Worm (Caenorhabditis elegans): Measurements from ENCODE around the gene tbc-18.

Gene tbc-18

ce11 chrX:8356305-8356704, 22.1 kb upstream of the tbc-18 start:
- no peak for TF ChIP-seq nhr-237 (tag; optimal IDR thresholded peaks at IDR 0.05)
- no peak for TF ChIP-seq lsy-2 (tag; optimal IDR thresholded peaks at IDR 0.05)
- no peak for TF ChIP-seq ham-2 (GFP tag; optimal IDR thresholded peaks at IDR 0.05)
- no peak for TF ChIP-seq lin-32 (GFP tag; optimal IDR thresholded peaks at IDR 0.05)
- no peak for TF ChIP-seq nhr-12 (tag; optimal IDR thresholded peaks at IDR 0.05)
- no peak for TF ChIP-seq tbx-8 (GFP tag; optimal IDR thresholded peaks at IDR 0.05)
- TF ChIP-seq unc-120 (tag; optimal IDR thresholded peaks at IDR 0.05; ENCODE audit: poor library complexity, severe bottlenecking): no peak
- no peak for TF ChIP-seq hlh-1 (tag; optimal IDR thresholded peaks at IDR 0.05)
- no peak for TF ChIP-seq nhr-28 (tag; optimal IDR thresholded peaks at IDR 0.05)
- TF ChIP-seq mep-1 (tag; optimal IDR thresholded peaks at IDR 0.05): no peak
- TF ChIP-seq blmp-1 (tag; optimal IDR thresholded peaks at IDR 0.05): no peak
- TF ChIP-seq mls-2 (tag; optimal IDR thresholded peaks at IDR 0.05): no peak
- no peak for TF ChIP-seq ztf-11 (tag; optimal IDR thresholded peaks at IDR 0.05)
- no peak for TF ChIP-seq drap-1 (GFP tag; optimal IDR thresholded peaks at IDR 0.05)
- TF ChIP-seq unc-39 (tag; optimal IDR thresholded peaks at IDR 0.05): no peak
- TF ChIP-seq ces-1 (GFP tag; optimal IDR thresholded peaks at IDR 0.05): no peak
- no peak for TF ChIP-seq sptf-1 (tag; optimal IDR thresholded peaks at IDR 0.05)
- no peak for TF ChIP-seq elt-1 (tag; optimal IDR thresholded peaks at IDR 0.05; ENCODE audit: borderline replicate concordance, insufficient read depth)
- TF ChIP-seq pha-4 (tag; optimal IDR thresholded peaks at IDR 0.05): no peak

ce11 chrX:8362379-8362778, 16.0 kb upstream of the tbc-18 start:
- TF ChIP-seq lin-32 (GFP tag; optimal IDR thresholded peaks at IDR 0.05) (no peak), lin-13 (tag; optimal IDR thresholded peaks at IDR 0.05) (no peak), nhr-12 (tag; optimal IDR thresholded peaks at IDR 0.05) (no peak), M03D4.4 (tag; optimal IDR thresholded peaks at IDR 0.05) (no peak), nhr-237 (tag; optimal IDR thresholded peaks at IDR 0.05) (no peak), nhr-28 (tag; optimal IDR thresholded peaks at IDR 0.05) (no peak), ham-2 (GFP tag; optimal IDR thresholded peaks at IDR 0.05) (no peak), elt-1 (tag; optimal IDR thresholded peaks at IDR 0.05; ENCODE audit: borderline replicate concordance, insufficient read depth) (no peak), flh-1 (GFP tag; optimal IDR thresholded peaks at IDR 0.05) (no peak), pha-4 (tag; optimal IDR thresholded peaks at IDR 0.05) (no peak), mab-5 (tag; optimal IDR thresholded peaks at IDR 0.05) (no peak), ceh-43 (GFP tag; optimal IDR thresholded peaks at IDR 0.05) (no peak), blmp-1 (tag; optimal IDR thresholded peaks at IDR 0.05) (no peak), sptf-1 (tag; optimal IDR thresholded peaks at IDR 0.05) (no peak), ceh-83 (GFP tag; optimal IDR thresholded peaks at IDR 0.05) (no peak), tbx-8 (GFP tag; optimal IDR thresholded peaks at IDR 0.05) (no peak), cnd-1 (tag; optimal IDR thresholded peaks at IDR 0.05) (no peak), unc-39 (tag; optimal IDR thresholded peaks at IDR 0.05) (no peak), elt-3 (tag; optimal IDR thresholded peaks at IDR 0.05) (no peak), hlh-1 (tag; optimal IDR thresholded peaks at IDR 0.05) (no peak)

- TF ChIP-seq M03D4.4 (tag; optimal IDR thresholded peaks at IDR 0.05) (no peak), mls-2 (tag; optimal IDR thresholded peaks at IDR 0.05) (no peak), nhr-12 (tag; optimal IDR thresholded peaks at IDR 0.05) (no peak), ceh-83 (GFP tag; optimal IDR thresholded peaks at IDR 0.05) (no peak), ztf-11 (tag; optimal IDR thresholded peaks at IDR 0.05) (no peak), unc-62 (GFP tag; optimal IDR thresholded peaks at IDR 0.05) (no peak), nhr-2 (tag; optimal IDR thresholded peaks at IDR 0.05) (no peak), unc-39 (tag; optimal IDR thresholded peaks at IDR 0.05) (no peak), ham-2 (GFP tag; optimal IDR thresholded peaks at IDR 0.05) (no peak), flh-1 (GFP tag; optimal IDR thresholded peaks at IDR 0.05) (no peak), lsy-2 (tag; optimal IDR thresholded peaks at IDR 0.05) (no peak), hlh-1 (tag; optimal IDR thresholded peaks at IDR 0.05) (no peak)
Observed at ce11 chrX:8367553-8367952, 10.8 kb upstream of the tbc-18 start, which contains the start of gene F40B5.2. F40B5.2 (plus strand) TSS chrX:8367853.

ce11 chrX:8368210-8368609, 10.1 kb upstream of the tbc-18 start:
- no peak for TF ChIP-seq nhr-2 (tag; optimal IDR thresholded peaks at IDR 0.05)
- TF ChIP-seq snpc-4 (tag; optimal IDR thresholded peaks at IDR 0.05): no peak
- TF ChIP-seq mep-1 (tag; optimal IDR thresholded peaks at IDR 0.05): peak; percentile 89
- no peak for TF ChIP-seq nhr-76 (tag; optimal IDR thresholded peaks at IDR 0.05)
- no peak for TF ChIP-seq unc-120 (tag; optimal IDR thresholded peaks at IDR 0.05; ENCODE audit: poor library complexity, severe bottlenecking)
- no peak for TF ChIP-seq flh-1 (GFP tag; optimal IDR thresholded peaks at IDR 0.05)
- TF ChIP-seq ztf-11 (tag; optimal IDR thresholded peaks at IDR 0.05): peak; percentile 44
- no peak for TF ChIP-seq blmp-1 (tag; optimal IDR thresholded peaks at IDR 0.05)
- TF ChIP-seq elt-1 (tag; optimal IDR thresholded peaks at IDR 0.05; ENCODE audit: borderline replicate concordance, insufficient read depth): no peak
- no peak for TF ChIP-seq bed-3 (GFP tag; optimal IDR thresholded peaks at IDR 0.05)
- peak; percentile 56 for TF ChIP-seq lsy-2 (tag; optimal IDR thresholded peaks at IDR 0.05)
- TF ChIP-seq pha-4 (tag; optimal IDR thresholded peaks at IDR 0.05): peak; percentile 69
- TF ChIP-seq tbx-8 (GFP tag; optimal IDR thresholded peaks at IDR 0.05): no peak
- TF ChIP-seq lin-13 (tag; optimal IDR thresholded peaks at IDR 0.05): peak; percentile 82
- TF ChIP-seq unc-39 (tag; optimal IDR thresholded peaks at IDR 0.05): no peak
- TF ChIP-seq ham-2 (GFP tag; optimal IDR thresholded peaks at IDR 0.05): no peak
- no peak for TF ChIP-seq zip-8 (tag; optimal IDR thresholded peaks at IDR 0.05)
- TF ChIP-seq lin-32 (GFP tag; optimal IDR thresholded peaks at IDR 0.05): no peak
- no peak for TF ChIP-seq mab-5 (tag; optimal IDR thresholded peaks at IDR 0.05)
- TF ChIP-seq ceh-43 (GFP tag; optimal IDR thresholded peaks at IDR 0.05): no peak
- peak; percentile 37 for TF ChIP-seq M03D4.4 (tag; optimal IDR thresholded peaks at IDR 0.05)
- peak; percentile 62 for TF ChIP-seq sptf-1 (tag; optimal IDR thresholded peaks at IDR 0.05)
- no peak for TF ChIP-seq ceh-39 (tag; optimal IDR thresholded peaks at IDR 0.05)
- peak; percentile 11 for TF ChIP-seq hlh-1 (tag; optimal IDR thresholded peaks at IDR 0.05)
- TF ChIP-seq mls-2 (tag; optimal IDR thresholded peaks at IDR 0.05): no peak
- TF ChIP-seq nhr-28 (tag; optimal IDR thresholded peaks at IDR 0.05): no peak
- TF ChIP-seq ces-1 (GFP tag; optimal IDR thresholded peaks at IDR 0.05): peak; percentile 8
- TF ChIP-seq nhr-237 (tag; optimal IDR thresholded peaks at IDR 0.05): no peak
- no peak for TF ChIP-seq sem-2 (GFP tag; optimal IDR thresholded peaks at IDR 0.05)
- TF ChIP-seq ceh-83 (GFP tag; optimal IDR thresholded peaks at IDR 0.05): no peak
- TF ChIP-seq elt-3 (tag; optimal IDR thresholded peaks at IDR 0.05): no peak
- peak; percentile 22 for TF ChIP-seq drap-1 (GFP tag; optimal IDR thresholded peaks at IDR 0.05)
- peak; percentile 51 for TF ChIP-seq cnd-1 (tag; optimal IDR thresholded peaks at IDR 0.05)
- no peak for TF ChIP-seq unc-62 (GFP tag; optimal IDR thresholded peaks at IDR 0.05)
- TF ChIP-seq nhr-12 (tag; optimal IDR thresholded peaks at IDR 0.05): no peak

All from whole organism, mixed stage, embryonic.